Fruit fly (Drosophila melanogaster): ENCODE measurements around the gene Klf15.

- TF ChIP-seq Elba2 (GFP tag; optimal IDR thresholded peaks at IDR 0.05) (no peak), CG12299 (tag; optimal IDR thresholded peaks at IDR 0.05) (no peak), insv (GFP tag; optimal IDR thresholded peaks at IDR 0.05) (no peak), CrebB (tag; optimal IDR thresholded peaks at IDR 0.05) (no peak), wor (GFP tag; IDR thresholded peaks at IDR 0.05) (no peak), CG4328 (GFP tag; optimal IDR thresholded peaks at IDR 0.05) (no peak), CG4404 (GFP tag; IDR thresholded peaks at IDR 0.05) (0 out of 2 replicates have a peak, but pooled peaks have one; percentile 21), tgo (GFP tag; IDR thresholded peaks at IDR 0.05) (no peak), abd-A (tag; optimal IDR thresholded peaks at IDR 0.05) (no peak), Mes4 (GFP tag; optimal IDR thresholded peaks at IDR 0.05) (no peak)
These were observed 36.4 kb upstream of the Klf15 start for dm6 chrX:4807826-4808225.
